Worm (Caenorhabditis elegans) whole organism, midembryonic: ENCODE data around the gene T11F9.7.

Experiments
- T22C8.4 ChIP-seq: fragments of 200-800 bp; sonication (Bioruptor generic); IDR thresholded peaks from 2 replicates; pipeline ENCODE4 v1.3.6; 2022; ENCODE audit warnings: missing genetic modification characterization, missing compliant biosample characterization
- tab-1 ChIP-seq: fragments of 200-800 bp; sonication (Bioruptor generic); IDR thresholded peaks from 2 replicates; pipeline ENCODE4 v1.3.6; 2022; ENCODE audit warnings: missing genetic modification characterization, missing compliant biosample characterization

ce11 chrV:11428728-11429127 is 47.0 kb upstream of the T11F9.7 start:
- TF ChIP-seq tab-1 (GFP tag; lab: Robert Waterston, UW) (no peak), T22C8.4 (no peak)
